Worm (Caenorhabditis elegans): ENCODE results near the gene arrd-5.

ce11 chrII:9855620-9856019 lies 20.6 kb downstream of the arrd-5 start, which contains the start of gene chil-4:
- no peak for TF ChIP-seq zag-1 (tag; optimal IDR thresholded peaks at IDR 0.05)
- TF ChIP-seq fos-1 (tag; optimal IDR thresholded peaks at IDR 0.05): no peak
- TF ChIP-seq nhr-237 (tag; optimal IDR thresholded peaks at IDR 0.05): no peak
- no peak for TF ChIP-seq ZK546.5 (tag; optimal IDR thresholded peaks at IDR 0.05)
